Fruit fly (Drosophila melanogaster): ENCODE results near the gene dos.

DNA sequence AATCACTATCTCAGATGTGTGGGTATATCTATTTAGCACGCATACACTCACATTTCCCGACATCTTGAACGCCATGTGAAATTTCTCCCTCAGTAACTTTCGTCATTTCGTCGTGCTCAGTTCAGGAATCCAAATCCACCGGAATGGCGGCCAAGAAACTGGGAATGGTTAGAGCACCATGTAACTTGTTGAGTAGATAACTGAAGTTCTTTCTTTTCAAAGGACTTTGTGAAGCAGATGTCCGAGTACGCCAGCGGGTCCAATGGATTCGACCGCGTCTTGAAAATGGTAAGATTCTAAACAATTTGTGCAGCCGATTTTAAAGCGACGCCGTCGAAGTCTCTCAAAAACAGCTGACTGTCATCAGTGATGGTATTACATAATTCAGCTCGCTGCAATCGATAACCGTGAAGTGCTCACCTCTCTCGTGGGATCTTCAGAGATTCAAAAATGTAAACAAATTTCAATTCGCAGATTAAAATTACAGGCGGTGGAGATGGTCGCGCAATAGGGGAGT, 10.1 kb downstream of the dos start, which contains the start of the genes CG16985 and CG12182:
- TF ChIP-seq CG8478 (optimal IDR thresholded peaks at IDR 0.05) (no peak), CTCF (optimal IDR thresholded peaks at IDR 0.05) (no peak)

Measured in S2 (cell line).